Worm (Caenorhabditis elegans) whole organism, mixed stage, embryonic: ENCODE data around the gene col-180.

Experiments
- drap-1 ChIP-seq: fragments of 200-800 bp; sonication (Bioruptor generic); optimal IDR thresholded peaks from 3 replicates; lab custom pipeline; 2018; ENCODE audit warnings: mild to moderate bottlenecking, missing genetic modification characterization, missing compliant biosample characterization
- elt-1 ChIP-seq: sonication (generic microtip); optimal IDR thresholded peaks from 2 replicates; lab custom pipeline; 2017; ENCODE audit warnings: missing genetic modification characterization, mild to moderate bottlenecking, missing compliant biosample characterization, antibody characterized with exemption, moderate library complexity, borderline replicate concordance; ENCODE audit not compliant: insufficient read depth
- ham-2 ChIP-seq: fragments of 200-800 bp; sonication (Bioruptor generic); optimal IDR thresholded peaks from 2 replicates; lab custom pipeline; 2018; ENCODE audit warnings: mild to moderate bottlenecking, missing genetic modification characterization, missing compliant biosample characterization
- lin-13 ChIP-seq: fragments of 150-350 bp; optimal IDR thresholded peaks from 2 replicates; lab custom pipeline; 2014; ENCODE audit warnings: missing biosample characterization, missing genetic modification characterization
- lsy-2 ChIP-seq: fragments of 150-350 bp; optimal IDR thresholded peaks from 2 replicates; lab custom pipeline; 2014; ENCODE audit warnings: missing biosample characterization, missing genetic modification characterization
- nhr-12 ChIP-seq: fragments of 150-350 bp; optimal IDR thresholded peaks from 2 replicates; lab custom pipeline; 2014; ENCODE audit warnings: missing biosample characterization, missing genetic modification characterization
- nhr-237 ChIP-seq: fragments of 150-350 bp; optimal IDR thresholded peaks from 2 replicates; lab custom pipeline; 2014; ENCODE audit warnings: missing biosample characterization, missing genetic modification characterization
- nhr-76 ChIP-seq: sonication (generic microtip); optimal IDR thresholded peaks from 2 replicates; lab custom pipeline; 2017; ENCODE audit warnings: missing biosample characterization, missing genetic modification characterization
- pha-4 ChIP-seq: fragments of 150-350 bp; optimal IDR thresholded peaks from 2 replicates; lab custom pipeline; 2018; ENCODE audit warnings: missing biosample characterization, missing genetic modification reagents, missing genetic modification characterization
- unc-120 ChIP-seq: sonication (generic microtip); optimal IDR thresholded peaks from 2 replicates; lab custom pipeline; 2017; ENCODE audit warnings: missing genetic modification characterization, missing compliant biosample characterization; ENCODE audit not compliant: poor library complexity, severe bottlenecking
- unc-39 ChIP-seq: fragments of 150-350 bp; optimal IDR thresholded peaks from 2 replicates; lab custom pipeline; 2014; ENCODE audit warnings: missing biosample characterization, missing genetic modification characterization
- unc-62 ChIP-seq: fragments of 150-350 bp; optimal IDR thresholded peaks from 2 replicates; lab custom pipeline; 2014; ENCODE audit warnings: missing biosample characterization, missing genetic modification reagents, missing genetic modification characterization
- ztf-11 ChIP-seq: fragments of 150-350 bp; optimal IDR thresholded peaks from 2 replicates; lab custom pipeline; 2014; ENCODE audit warnings: missing biosample characterization, missing genetic modification characterization

ce11 chrX:11720058-11720457, 8.0 kb upstream of the col-180 start:
- no peak for TF ChIP-seq unc-62
- TF ChIP-seq drap-1 (GFP tag; lab: Kevin White, UChicago), result no peak
- no peak for TF ChIP-seq lin-13 (tag; lab: Kevin White, UChicago)
- no peak for TF ChIP-seq ztf-11 (tag; lab: Kevin White, UChicago)
- TF ChIP-seq nhr-237 (tag; lab: Kevin White, UChicago), result no peak
- TF ChIP-seq pha-4, result no peak
- TF ChIP-seq unc-39 (tag; lab: Kevin White, UChicago), result no peak
- TF ChIP-seq lsy-2, result no peak
- no peak for TF ChIP-seq nhr-12 (tag; lab: Kevin White, UChicago)
- TF ChIP-seq unc-120 (tag; lab: Kevin White, UChicago), result no peak
- TF ChIP-seq ham-2 (GFP tag; lab: Kevin White, UChicago), result no peak
- no peak for TF ChIP-seq nhr-76
- TF ChIP-seq elt-1 (tag; lab: Kevin White, UChicago), result no peak
